Worm (Caenorhabditis elegans) whole organism, mixed stage, embryonic: ENCODE data around the gene ant-1.3.

Experiments used
- ham-2 ChIP-seq: fragments of 200-800 bp; sonication (Bioruptor generic); optimal IDR thresholded peaks from 2 replicates; lab custom pipeline; 2018; ENCODE audit warnings: mild to moderate bottlenecking, missing genetic modification characterization, missing compliant biosample characterization
- mep-1 ChIP-seq: fragments of 150-350 bp; optimal IDR thresholded peaks from 2 replicates; lab custom pipeline; 2017; ENCODE audit warnings: missing biosample characterization, missing genetic modification reagents, missing genetic modification characterization, inconsistent platforms
- nhr-12 ChIP-seq: fragments of 150-350 bp; optimal IDR thresholded peaks from 2 replicates; lab custom pipeline; 2014; ENCODE audit warnings: missing biosample characterization, missing genetic modification characterization
- nhr-28 ChIP-seq: fragments of 150-350 bp; optimal IDR thresholded peaks from 2 replicates; lab custom pipeline; 2014; ENCODE audit warnings: missing biosample characterization, missing genetic modification characterization
- unc-120 ChIP-seq: sonication (generic microtip); optimal IDR thresholded peaks from 2 replicates; lab custom pipeline; 2017; ENCODE audit warnings: missing genetic modification characterization, missing compliant biosample characterization; ENCODE audit not compliant: poor library complexity, severe bottlenecking

DNA sequence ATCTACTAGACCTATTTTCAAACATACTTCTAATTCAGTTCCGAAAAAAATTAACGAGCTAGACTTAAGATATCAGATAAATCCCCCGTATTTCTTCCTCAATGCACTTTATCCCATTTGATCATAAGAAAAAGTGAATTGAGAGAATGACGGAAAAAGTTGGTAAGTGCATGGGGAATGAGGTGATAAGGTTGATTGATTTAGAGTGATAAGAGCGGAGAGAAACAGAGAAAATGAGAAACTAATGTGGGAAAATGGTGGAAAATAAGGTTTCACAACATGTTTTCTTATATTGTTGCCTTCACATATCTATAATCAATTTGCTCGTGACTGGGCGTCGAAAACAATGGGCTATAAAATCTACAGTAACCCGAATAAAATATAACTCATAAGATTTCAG lies 26.6 kb upstream of the ant-1.3 start:
- TF ChIP-seq unc-120 (no peak), mep-1 (tag; lab: Kevin White, UChicago) (no peak), nhr-12 (tag; lab: Kevin White, UChicago) (no peak), nhr-28 (tag; lab: Kevin White, UChicago) (no peak), ham-2 (GFP tag; lab: Kevin White, UChicago) (no peak)
